Worm (Caenorhabditis elegans) whole organism, L2 larva: ENCODE measurements around the gene Y73B6BL.27.

Experiments used
- R02D3.7 ChIP-seq: fragments of 150-350 bp; optimal IDR thresholded peaks from 2 replicates; lab custom pipeline; 2014; ENCODE audit warnings: missing biosample characterization, missing genetic modification characterization
- alr-1 ChIP-seq: fragments of 150-350 bp; optimal IDR thresholded peaks from 2 replicates; lab custom pipeline; 2014; ENCODE audit warnings: missing biosample characterization, missing genetic modification characterization
- fos-1 ChIP-seq: fragments of 150-350 bp; optimal IDR thresholded peaks from 2 replicates; lab custom pipeline; 2014; ENCODE audit warnings: missing biosample characterization, missing genetic modification characterization
- sem-4 ChIP-seq: fragments of 150-350 bp; optimal IDR thresholded peaks from 2 replicates; lab custom pipeline; 2014; ENCODE audit warnings: missing biosample characterization, missing genetic modification reagents, missing genetic modification characterization
- unc-39 ChIP-seq: fragments of 150-350 bp; optimal IDR thresholded peaks from 2 replicates; lab custom pipeline; 2014; ENCODE audit warnings: missing biosample characterization, missing genetic modification characterization
- ztf-4 ChIP-seq: fragments of 150-350 bp; optimal IDR thresholded peaks from 2 replicates; lab custom pipeline; 2014; ENCODE audit warnings: missing biosample characterization, missing genetic modification characterization

DNA sequence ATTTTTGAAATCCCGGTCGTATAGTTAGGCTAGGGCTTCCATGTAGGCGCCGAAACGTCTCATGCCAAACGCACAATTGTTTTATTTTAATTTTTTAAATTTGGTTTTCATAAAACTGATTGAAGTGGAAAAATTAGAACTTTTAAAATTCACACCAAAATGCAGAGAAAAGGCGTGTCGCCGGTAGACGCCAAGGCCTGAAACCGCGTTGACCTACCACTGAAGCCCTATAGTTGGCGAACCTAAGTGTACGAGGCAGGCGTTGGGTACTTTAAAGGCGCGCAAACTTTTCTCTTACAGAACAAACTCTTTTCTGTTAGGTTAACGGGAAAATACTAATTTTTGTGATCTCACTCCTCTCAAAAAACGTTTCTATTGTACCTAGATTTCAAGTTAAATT, 20.3 kb upstream of the Y73B6BL.27 start, which contains the start of gene Y73B6BL.44:
- TF ChIP-seq ztf-4: no peak
- TF ChIP-seq fos-1 (tag; lab: Kevin White, UChicago): no peak
- TF ChIP-seq R02D3.7 (tag; lab: Kevin White, UChicago): no peak
- no peak for TF ChIP-seq alr-1 (tag; lab: Kevin White, UChicago)
- TF ChIP-seq sem-4 (tag; lab: Kevin White, UChicago): no peak
- TF ChIP-seq unc-39: no peak
